Fruit fly (Drosophila melanogaster): Measurements from ENCODE around the gene nis.

nis gene

dm6 chr2L:1587055-1587454 lies at the start of gene nis:
Gene nis (minus strand): TSS chr2L:1587155.
- no peak for TF ChIP-seq CTCF (optimal IDR thresholded peaks at IDR 0.05)

dm6 chr2L:1636520-1636919 lies 49.6 kb upstream of the nis start:
- TF ChIP-seq CG8478 (optimal IDR thresholded peaks at IDR 0.05) (no peak), CTCF (optimal IDR thresholded peaks at IDR 0.05) (no peak)

- TF ChIP-seq CTCF (optimal IDR thresholded peaks at IDR 0.05) (no peak), CG8478 (optimal IDR thresholded peaks at IDR 0.05) (no peak)
Measured at dm6 chr2L:1634099-1634856, 47.3 kb upstream of the nis start.

dm6 chr2L:1633397-1633796 lies 46.4 kb upstream of the nis start:
- TF ChIP-seq CTCF (optimal IDR thresholded peaks at IDR 0.05) = no peak
- no peak for TF ChIP-seq CG8478 (optimal IDR thresholded peaks at IDR 0.05)

- TF ChIP-seq CG8478 (optimal IDR thresholded peaks at IDR 0.05) = no peak
- no peak for TF ChIP-seq CTCF (optimal IDR thresholded peaks at IDR 0.05)
Measured at dm6 chr2L:1632730-1633172, 45.8 kb upstream of the nis start.

- no peak for TF ChIP-seq CTCF (optimal IDR thresholded peaks at IDR 0.05)
- TF ChIP-seq CG8478 (optimal IDR thresholded peaks at IDR 0.05) = no peak
Measured at dm6 chr2L:1631441-1632313, 44.7 kb upstream of the nis start.

- TF ChIP-seq CTCF (optimal IDR thresholded peaks at IDR 0.05) (no peak), CG8478 (optimal IDR thresholded peaks at IDR 0.05) (no peak)
Measured at dm6 chr2L:1630576-1630975, 43.6 kb upstream of the nis start.

dm6 chr2L:1629206-1629959 lies 42.4 kb upstream of the nis start:
- TF ChIP-seq CTCF (optimal IDR thresholded peaks at IDR 0.05) (no peak), CG8478 (optimal IDR thresholded peaks at IDR 0.05) (no peak)

- TF ChIP-seq CG8478 (optimal IDR thresholded peaks at IDR 0.05) (no peak), CTCF (optimal IDR thresholded peaks at IDR 0.05) (no peak)
Measured at dm6 chr2L:1628502-1628864, 41.5 kb upstream of the nis start.

dm6 chr2L:1627824-1628501 lies 41.0 kb upstream of the nis start:
- TF ChIP-seq CG8478 (optimal IDR thresholded peaks at IDR 0.05) = no peak
- no peak for TF ChIP-seq CTCF (optimal IDR thresholded peaks at IDR 0.05)

dm6 chr2L:1624750-1625149 lies 37.8 kb upstream of the nis start:
- TF ChIP-seq CTCF (optimal IDR thresholded peaks at IDR 0.05) = no peak
- TF ChIP-seq CG8478 (optimal IDR thresholded peaks at IDR 0.05) = no peak

dm6 chr2L:1620797-1621196 lies 33.8 kb upstream of the nis start:
- no peak for TF ChIP-seq CTCF (optimal IDR thresholded peaks at IDR 0.05)
- TF ChIP-seq CG8478 (optimal IDR thresholded peaks at IDR 0.05) = no peak

- TF ChIP-seq CG8478 (optimal IDR thresholded peaks at IDR 0.05) = no peak
- TF ChIP-seq CTCF (optimal IDR thresholded peaks at IDR 0.05) = no peak
Measured at dm6 chr2L:1619191-1619590, 32.2 kb upstream of the nis start.

dm6 chr2L:1618696-1619095 lies 31.7 kb upstream of the nis start:
- no peak for TF ChIP-seq CTCF (optimal IDR thresholded peaks at IDR 0.05)
- TF ChIP-seq CG8478 (optimal IDR thresholded peaks at IDR 0.05) = no peak

- TF ChIP-seq CG8478 (optimal IDR thresholded peaks at IDR 0.05) (no peak), CTCF (optimal IDR thresholded peaks at IDR 0.05) (no peak)
Measured at dm6 chr2L:1617712-1618111, 30.8 kb upstream of the nis start.
